Worm (Caenorhabditis elegans) whole organism, young adult: ENCODE measurements around the gene F20B6.9.
A peak's percentile ranks its signal among the peaks of the same experiment; 100 is the strongest.
"Not testable (repeated sequence)": the region's sequence is repeated elsewhere in the genome, so short reads cannot be mapped to it uniquely, and the experiment has no call there.

Experiments used
- B0019.2 ChIP-seq: fragments of 200-800 bp; sonication (Bioruptor generic); conservative IDR thresholded peaks from 2 replicates; pipeline ENCODE4 v1.3.6; 2022; ENCODE audit warnings: missing genetic modification reagents, missing genetic modification characterization, missing compliant biosample characterization
- B0336.3 ChIP-seq: fragments of 200-800 bp; sonication (Bioruptor generic); IDR thresholded peaks from 2 replicates; pipeline ENCODE4 v1.3.6; 2022; ENCODE audit warnings: missing genetic modification characterization, missing compliant biosample characterization
- F22D6.2 ChIP-seq: sonication (generic microtip); optimal IDR thresholded peaks from 2 replicates; lab custom pipeline; 2016; ENCODE audit warnings: mild to moderate bottlenecking, missing genetic modification characterization, missing compliant biosample characterization
- F23B12.7 ChIP-seq: sonication (generic microtip); optimal IDR thresholded peaks from 2 replicates; lab custom pipeline; 2017; ENCODE audit warnings: missing genetic modification characterization, mild to moderate bottlenecking, missing compliant biosample characterization, antibody characterized with exemption, moderate library complexity; ENCODE audit not compliant: insufficient read depth
- F33H1.4 ChIP-seq: fragments of 200-800 bp; sonication (Bioruptor generic); IDR thresholded peaks from 2 replicates; pipeline ENCODE4 v1.3.6; 2022; ENCODE audit warnings: missing genetic modification reagents, missing genetic modification characterization, missing compliant biosample characterization
- F37B4.10 ChIP-seq: fragments of 200-800 bp; sonication (Bioruptor generic); IDR thresholded peaks from 2 replicates; pipeline ENCODE4 v1.3.6; 2022; ENCODE audit warnings: missing genetic modification characterization, missing compliant biosample characterization
- F49E8.2 ChIP-seq: sonication (generic microtip); optimal IDR thresholded peaks from 3 replicates; lab custom pipeline; 2017; ENCODE audit warnings: missing genetic modification characterization, mild to moderate bottlenecking, missing compliant biosample characterization, antibody characterized with exemption, moderate library complexity; ENCODE audit not compliant: insufficient read depth
- F52B5.7 ChIP-seq: sonication (generic microtip); optimal IDR thresholded peaks from 2 replicates; lab custom pipeline; 2016; ENCODE audit warnings: mild to moderate bottlenecking, missing genetic modification characterization, missing compliant biosample characterization
- K11D2.4 ChIP-seq: fragments of 200-800 bp; sonication (Bioruptor generic); IDR thresholded peaks from 2 replicates; pipeline ENCODE4 v1.3.6; 2022; ENCODE audit warnings: missing genetic modification reagents, missing genetic modification characterization, missing compliant biosample characterization
- akir-1 ChIP-seq: fragments of 200-800 bp; sonication (Bioruptor generic); optimal IDR thresholded peaks from 2 replicates; lab custom pipeline; 2018; ENCODE audit warnings: mild to moderate bottlenecking, missing genetic modification characterization, moderate library complexity, missing compliant biosample characterization
- athp-1 ChIP-seq: sonication (generic microtip); optimal IDR thresholded peaks from 2 replicates; lab custom pipeline; 2017; ENCODE audit warnings: mild to moderate bottlenecking, missing genetic modification characterization, missing compliant biosample characterization
- attf-6 ChIP-seq: fragments of 200-800 bp; sonication (Bioruptor generic); IDR thresholded peaks from 2 replicates; pipeline ENCODE4 v1.3.6; 2022; ENCODE audit warnings: missing genetic modification reagents, missing genetic modification characterization, missing compliant biosample characterization
- cebp-1 ChIP-seq, 2 experiments: fragments of 200-800 bp in 1 of 2; sonication (Bioruptor generic) in 1 of 2; sonication (generic microtip) in 1 of 2; IDR thresholded peaks in 1 of 2; optimal IDR thresholded peaks in 1 of 2; 2 replicates each; pipeline versions ENCODE4 v1.3.6 to Lab custom; 2017 to 2022; ENCODE audit warnings: missing compliant biosample characterization in 2 of 2, missing genetic modification characterization in 2 of 2, mild to moderate bottlenecking in 1 of 2, missing genetic modification reagents in 1 of 2, moderate library complexity in 1 of 2
- ceh-27 ChIP-seq: fragments of 200-800 bp; sonication (Bioruptor generic); optimal IDR thresholded peaks from 2 replicates; lab custom pipeline; 2018; ENCODE audit warnings: mild to moderate bottlenecking, missing genetic modification characterization, moderate library complexity, missing compliant biosample characterization
- ceh-58 ChIP-seq: fragments of 200-800 bp; sonication (Bioruptor generic); IDR thresholded peaks from 2 replicates; pipeline ENCODE4 v1.3.6; 2022; ENCODE audit warnings: missing genetic modification characterization, missing compliant biosample characterization
- ceh-79 ChIP-seq: sonication (generic microtip); optimal IDR thresholded peaks from 2 replicates; lab custom pipeline; 2017; ENCODE audit warnings: mild to moderate bottlenecking, missing genetic modification characterization, missing compliant biosample characterization
- dox-1 ChIP-seq: fragments of 200-800 bp; sonication (Bioruptor generic); IDR thresholded peaks from 2 replicates; pipeline ENCODE4 v1.3.6; 2022; ENCODE audit warnings: missing genetic modification reagents, missing genetic modification characterization, missing compliant biosample characterization
- dpl-1 ChIP-seq: fragments of 150-350 bp; optimal IDR thresholded peaks from 2 replicates; lab custom pipeline; 2014; ENCODE audit warnings: missing biosample characterization, missing genetic modification reagents, missing genetic modification characterization
- egl-18 ChIP-seq: fragments of 200-800 bp; sonication (Bioruptor generic); IDR thresholded peaks from 2 replicates; pipeline ENCODE4 v1.3.6; 2022; ENCODE audit warnings: missing genetic modification reagents, missing genetic modification characterization, missing compliant biosample characterization
- egrh-3 ChIP-seq: fragments of 200-800 bp; sonication (Bioruptor generic); IDR thresholded peaks from 2 replicates; pipeline ENCODE4 v1.3.6; 2022; ENCODE audit warnings: missing genetic modification reagents, missing genetic modification characterization, missing compliant biosample characterization
- ekl-4 ChIP-seq: fragments of 200-800 bp; sonication (Bioruptor generic); IDR thresholded peaks from 2 replicates; pipeline ENCODE4 v1.3.6; 2022; ENCODE audit warnings: missing genetic modification reagents, missing genetic modification characterization, missing compliant biosample characterization
- ets-4 ChIP-seq: fragments of 200-800 bp; sonication (Bioruptor generic); optimal IDR thresholded peaks from 2 replicates; lab custom pipeline; 2018; ENCODE audit warnings: mild to moderate bottlenecking, missing genetic modification characterization, missing compliant biosample characterization
- hmg-1.2 ChIP-seq: fragments of 200-800 bp; sonication (Bioruptor generic); IDR thresholded peaks from 2 replicates; pipeline ENCODE4 v1.3.6; 2022; ENCODE audit warnings: missing genetic modification reagents, missing genetic modification characterization, missing compliant biosample characterization
- hmg-20 ChIP-seq: fragments of 200-800 bp; sonication (Bioruptor generic); IDR thresholded peaks from 2 replicates; pipeline ENCODE4 v1.3.6; 2022; ENCODE audit warnings: missing genetic modification reagents, missing genetic modification characterization, missing compliant biosample characterization
- let-526 ChIP-seq: fragments of 200-800 bp; sonication (Bioruptor generic); IDR thresholded peaks from 2 replicates; pipeline ENCODE4 v1.3.6; 2022; ENCODE audit warnings: missing genetic modification reagents, missing genetic modification characterization, missing compliant biosample characterization
- let-607 ChIP-seq, 2 experiments: fragments of 200-800 bp in 1 of 2; sonication (Bioruptor generic) in 1 of 2; sonication (generic microtip) in 1 of 2; optimal IDR thresholded peaks; 2 replicates each; lab custom pipeline; 2016 to 2018; ENCODE audit warnings: mild to moderate bottlenecking in 2 of 2, missing compliant biosample characterization in 2 of 2, missing genetic modification characterization in 2 of 2, moderate library complexity in 2 of 2, missing genotype in 1 of 2
- mcd-1 ChIP-seq: fragments of 200-800 bp; sonication (Bioruptor generic); IDR thresholded peaks from 2 replicates; pipeline ENCODE4 v1.3.6; 2022; ENCODE audit warnings: missing genetic modification reagents, missing genetic modification characterization, missing compliant biosample characterization
- mxl-1 ChIP-seq: sonication (generic microtip); optimal IDR thresholded peaks from 2 replicates; lab custom pipeline; 2016; ENCODE audit warnings: missing genetic modification characterization, missing compliant biosample characterization
- nfya-1 ChIP-seq: sonication (generic microtip); optimal IDR thresholded peaks from 2 replicates; lab custom pipeline; 2017; ENCODE audit warnings: antibody characterized with exemption, missing compliant biosample characterization, missing genetic modification characterization, borderline replicate concordance; ENCODE audit not compliant: insufficient read depth
- nfya-2 ChIP-seq: fragments of 200-800 bp; sonication (Bioruptor generic); IDR thresholded peaks from 2 replicates; pipeline ENCODE4 v1.3.6; 2022; ENCODE audit warnings: missing genetic modification reagents, missing genetic modification characterization, missing compliant biosample characterization
- nhr-80 ChIP-seq: sonication (generic microtip); optimal IDR thresholded peaks from 2 replicates; lab custom pipeline; 2016; ENCODE audit warnings: missing genetic modification characterization, missing compliant biosample characterization
- pbrm-1 ChIP-seq: fragments of 200-800 bp; sonication (Bioruptor generic); IDR thresholded peaks from 2 replicates; pipeline ENCODE4 v1.3.6; 2022; ENCODE audit warnings: missing genetic modification reagents, missing genetic modification characterization, missing compliant biosample characterization
- pha-4 ChIP-seq: fragments of 150-350 bp; sonication (generic microtip); optimal IDR thresholded peaks from 2 replicates; lab custom pipeline; 2014; ENCODE audit warnings: missing biosample characterization, missing genetic modification reagents, missing genetic modification characterization
- rec-8 ChIP-seq, 2 experiments: sonication (generic microtip); optimal IDR thresholded peaks; 2 replicates each; lab custom pipeline; 2016; ENCODE audit warnings: mild to moderate bottlenecking in 2 of 2, missing genetic modification characterization in 2 of 2, missing genetic modification reagents in 2 of 2, missing genotype in 2 of 2, missing biosample characterization in 1 of 2, missing compliant biosample characterization in 1 of 2, moderate library complexity in 1 of 2
- repo-1 ChIP-seq: sonication (generic microtip); optimal IDR thresholded peaks from 2 replicates; lab custom pipeline; 2017; ENCODE audit warnings: mild to moderate bottlenecking, missing genetic modification characterization, missing compliant biosample characterization
- rpc-1 ChIP-seq, 2 experiments: fragments of 150-350 bp in 1 of 2; sonication (generic microtip) in 1 of 2; optimal IDR thresholded peaks; 2 replicates each; lab custom pipeline; 2014 to 2018; ENCODE audit warnings: missing biosample characterization in 1 of 2, missing genetic modification characterization in 1 of 2, missing genetic modification reagents in 1 of 2, missing genotype in 1 of 2
- snpc-4 ChIP-seq, 5 experiments: fragments of 150-350 bp in 1 of 5; sonication (generic microtip) in 4 of 5; optimal IDR thresholded peaks; 2 replicates each; lab custom pipeline; 2014 to 2018; ENCODE audit warnings: missing genetic modification characterization in 5 of 5, missing biosample characterization in 3 of 5, antibody characterized with exemption in 2 of 5, mild to moderate bottlenecking in 2 of 5, missing compliant biosample characterization in 2 of 5, missing genotype in 2 of 5, moderate library complexity in 2 of 5, missing genetic modification reagents in 1 of 5
- sptf-2 ChIP-seq: fragments of 200-800 bp; sonication (Bioruptor generic); optimal IDR thresholded peaks from 2 replicates; lab custom pipeline; 2018; ENCODE audit warnings: mild to moderate bottlenecking, missing genetic modification characterization, missing compliant biosample characterization
- ztf-6 ChIP-seq: fragments of 200-800 bp; sonication (Bioruptor generic); IDR thresholded peaks from 2 replicates; pipeline ENCODE4 v1.3.6; 2022; ENCODE audit warnings: missing genetic modification reagents, missing genetic modification characterization, missing compliant biosample characterization

The F20B6.9 gene

DNA sequence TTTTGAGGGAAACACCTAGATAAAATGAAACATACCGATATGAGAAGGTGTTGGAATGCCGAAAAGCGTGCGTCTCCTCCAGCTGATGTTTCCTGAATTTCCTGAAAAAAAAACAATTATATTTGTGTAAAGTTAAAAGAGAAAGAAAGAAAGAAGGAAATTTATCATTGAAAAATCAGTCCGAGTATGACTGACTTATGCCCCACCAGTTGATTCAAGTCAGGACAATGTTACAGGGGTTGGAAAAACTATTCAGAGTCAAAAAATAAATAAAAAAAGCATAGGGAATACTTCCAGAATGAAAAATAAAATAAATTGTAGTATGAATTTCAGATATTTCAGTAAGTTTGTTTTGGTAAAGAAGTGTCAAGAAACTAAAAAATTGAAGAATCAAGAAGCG lies at the start of gene F20B6.9:
F20B6.9 (minus strand) TSS at position 101 of the 400 bp plus-strand sequence.
- TF ChIP-seq nhr-80 (tag; lab: Kevin White, UChicago); snpc-4 (GFP tag; optimal IDR thresholded peaks at IDR 0.05; lab: Kevin White, UChicago); snpc-4 (tag; optimal IDR thresholded peaks at IDR 0.05; lab: Kevin White, UChicago); nfya-2 (GFP tag; lab: Robert Waterston, UW): not testable (repeated sequence)
- TF ChIP-seq, all 124 proteins: peak for 0; not testable (repeated sequence) for 124

DNA sequence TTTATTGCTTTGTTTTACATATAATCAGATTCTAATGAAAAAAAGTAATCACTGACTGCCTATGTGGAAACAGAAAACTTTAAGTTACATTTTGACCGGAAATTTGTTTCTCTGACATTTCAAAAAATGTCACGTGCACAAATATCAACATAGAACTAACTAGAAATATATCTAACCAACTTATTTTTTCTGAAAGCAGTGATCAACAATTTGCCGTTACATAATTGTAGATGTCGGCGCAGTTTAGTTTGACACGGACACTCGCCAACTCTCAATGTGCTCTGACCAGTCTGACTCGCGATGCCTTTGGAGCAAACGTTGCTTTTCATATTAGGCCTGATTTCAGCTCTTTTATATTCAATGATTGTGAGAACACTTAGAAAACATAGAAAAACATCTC lies 49.5 kb upstream of the F20B6.9 start, which contains the start of gene srv-6:
srv-6 (plus strand) TSS at position 301 of the 400 bp plus-strand sequence.
- TF ChIP-seq egl-18 (GFP tag; lab: Robert Waterston, UW) (no peak), mxl-1 (tag; lab: Kevin White, UChicago) (no peak), pha-4 (tag; lab: Kevin White, UChicago) (no peak), sptf-2 (GFP tag; lab: Kevin White, UChicago) (no peak), B0019.2 (no peak), let-607 (tag; optimal IDR thresholded peaks at IDR 0.05; lab: Kevin White, UChicago) (no peak), attf-6 (GFP tag; lab: Robert Waterston, UW) (no peak), K11D2.4 (GFP tag; lab: Robert Waterston, UW) (no peak), F23B12.7 (tag; lab: Kevin White, UChicago) (no peak), ceh-79 (no peak), F52B5.7 (tag; lab: Kevin White, UChicago) (no peak)
- TF ChIP-seq, all 124 proteins: peak for 0

- TF ChIP-seq let-607 (tag; optimal IDR thresholded peaks at IDR 0.05; lab: Kevin White, UChicago) (no peak), egrh-3 (peak; percentile 71)
These were observed 48.1 kb upstream of the F20B6.9 start for ce11 chrX:4255366-4255765.

DNA sequence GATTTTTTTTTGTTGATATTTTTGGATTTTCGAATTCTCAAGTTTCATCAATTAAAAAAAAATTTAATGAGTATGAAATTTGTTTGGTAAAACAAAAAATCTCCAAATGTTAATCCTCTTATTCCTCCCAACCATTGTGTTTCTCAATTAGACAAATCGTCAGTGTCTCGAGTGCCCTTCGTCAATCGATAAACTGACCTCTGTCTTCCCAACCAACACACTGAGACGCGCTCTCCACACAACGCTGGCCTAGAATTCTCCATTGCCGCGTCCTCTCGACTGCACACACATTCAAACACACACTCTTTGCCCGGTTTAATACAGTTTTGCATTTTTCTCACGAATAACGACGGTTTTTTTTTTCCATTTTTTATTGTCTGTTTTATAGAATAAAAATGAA lies 47.5 kb upstream of the F20B6.9 start, which contains the start of gene taf-11.1:
taf-11.1 (plus strand) TSS at position 389 of the 400 bp plus-strand sequence.
- no peak for TF ChIP-seq akir-1
- TF ChIP-seq nhr-80 (tag; lab: Kevin White, UChicago), result peak; percentile 44
- TF ChIP-seq hmg-1.2 (GFP tag; lab: Robert Waterston, UW), result peak; percentile 33; the same call in 1 of the 2 replicates
- no peak for TF ChIP-seq pha-4 (tag; lab: Kevin White, UChicago)
- TF ChIP-seq pbrm-1 (GFP tag; lab: Robert Waterston, UW), result no peak
- TF ChIP-seq rpc-1 (optimal IDR thresholded peaks at IDR 0.05; lab: Kevin White, UChicago), result no peak
- TF ChIP-seq rpc-1 (tag; optimal IDR thresholded peaks at IDR 0.05; lab: Kevin White, UChicago), result no peak
- TF ChIP-seq let-607 (tag; optimal IDR thresholded peaks at IDR 0.05; lab: Kevin White, UChicago), result no peak
- TF ChIP-seq cebp-1 (GFP tag; IDR thresholded peaks at IDR 0.05; lab: Robert Waterston, UW), result no peak
- TF ChIP-seq cebp-1 (tag; optimal IDR thresholded peaks at IDR 0.05; lab: Kevin White, UChicago), result no peak
- TF ChIP-seq ceh-27, result peak; percentile 3
- 0 out of 2 replicates have a peak, but pooled peaks have one; percentile 8 for TF ChIP-seq dox-1
- no peak for TF ChIP-seq F49E8.2 (tag; lab: Kevin White, UChicago)
- TF ChIP-seq, all 124 proteins: peak for 4

- TF ChIP-seq F33H1.4 (no peak), rec-8 (tag; optimal IDR thresholded peaks at IDR 0.05; lab: Kevin White, UChicago) (no peak), mcd-1 (GFP tag; lab: Robert Waterston, UW) (no peak), athp-1 (no peak), ceh-58 (GFP tag; lab: Robert Waterston, UW) (no peak), ets-4 (no peak), F22D6.2 (tag; lab: Kevin White, UChicago) (no peak), ekl-4 (no peak), dpl-1 (no peak), hmg-20 (no peak), F37B4.10 (GFP tag; lab: Robert Waterston, UW) (no peak), ztf-6 (GFP tag; lab: Robert Waterston, UW) (no peak), repo-1 (tag; lab: Kevin White, UChicago) (no peak), let-526 (GFP tag; lab: Robert Waterston, UW) (no peak), B0336.3 (GFP tag; lab: Robert Waterston, UW) (no peak), akir-1 (no peak), nfya-1 (no peak), rpc-1 (optimal IDR thresholded peaks at IDR 0.05; lab: Kevin White, UChicago) (no peak), rpc-1 (tag; optimal IDR thresholded peaks at IDR 0.05; lab: Kevin White, UChicago) (no peak)
These were observed 44.8 kb upstream of the F20B6.9 start, which contains the start of gene srv-5 for ce11 chrX:4252047-4252446. Gene srv-5 (plus strand): TSS chrX:4252347.
